Worm (Caenorhabditis elegans): ENCODE data around the gene Y71H2B.8.

DNA sequence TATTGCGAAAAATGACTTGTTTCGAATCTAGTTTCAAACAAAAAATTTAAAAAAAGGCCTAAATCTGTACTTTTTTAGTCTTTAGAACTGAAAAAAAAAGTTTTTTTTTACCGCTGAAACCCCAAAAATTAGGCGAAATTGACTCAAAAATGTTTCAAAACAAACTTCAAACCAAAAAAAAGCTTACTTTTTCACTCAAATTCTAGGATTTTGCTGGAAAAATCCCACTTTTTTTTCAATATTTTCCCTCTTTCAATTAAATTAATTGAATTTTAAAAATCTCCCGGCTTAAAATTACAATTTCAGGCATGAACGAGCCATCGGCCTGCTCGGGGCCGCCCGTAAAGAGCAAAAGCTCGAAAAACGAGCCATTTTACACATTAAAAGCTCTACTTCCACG is 18.7 kb downstream of the Y71H2B.8 start, which contains the start of gene mdt-19:
- no peak for TF ChIP-seq him-1 (tag; optimal IDR thresholded peaks at IDR 0.05)
- TF ChIP-seq W03F9.2 (tag; optimal IDR thresholded peaks at IDR 0.05) = no peak
- no peak for TF ChIP-seq dao-5 (tag; optimal IDR thresholded peaks at IDR 0.05)

Measured in whole organism, L4/young adult.